Fruit fly (Drosophila melanogaster): Measurements from ENCODE around the gene Tre1.

Gene Tre1

DNA sequence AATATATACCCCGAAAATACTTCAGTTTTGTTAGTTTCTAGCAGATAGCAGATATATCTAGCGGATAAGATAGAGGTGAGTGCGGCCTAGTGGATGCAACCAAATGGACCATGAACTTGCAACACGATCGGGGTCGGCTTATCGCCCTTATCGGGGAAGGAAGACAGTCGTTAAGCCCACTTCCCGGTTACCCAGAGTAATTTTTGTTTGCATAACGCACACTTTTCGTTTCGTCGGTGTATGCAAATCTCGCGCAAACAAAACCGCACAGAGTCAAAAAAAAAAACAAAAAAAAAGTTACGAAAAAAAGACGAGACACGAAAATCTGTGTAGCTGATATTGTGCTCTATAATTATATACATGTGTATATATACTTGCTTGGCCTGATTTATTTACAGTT is 33.2 kb upstream of the Tre1 start:
- TF ChIP-seq HLH106 (tag; optimal IDR thresholded peaks at IDR 0.05) (no peak), pan (optimal IDR thresholded peaks at IDR 0.05) (no peak), usp (GFP tag; optimal IDR thresholded peaks at IDR 0.05) (no peak), Myc (optimal IDR thresholded peaks at IDR 0.05) (no peak), CG9705 (GFP tag; optimal IDR thresholded peaks at IDR 0.05) (no peak), N (GFP tag; optimal IDR thresholded peaks at IDR 0.05) (no peak), Vsx2 (GFP tag; optimal IDR thresholded peaks at IDR 0.05; ENCODE audit: partially characterized antibody) (no peak), OdsH (GFP tag; optimal IDR thresholded peaks at IDR 0.05) (no peak), br (GFP tag; optimal IDR thresholded peaks at IDR 0.05) (no peak), brk (GFP tag; optimal IDR thresholded peaks at IDR 0.05) (no peak), Dfd (GFP tag; optimal IDR thresholded peaks at IDR 0.05) (no peak), dl (GFP tag; optimal IDR thresholded peaks at IDR 0.05; ENCODE audit: insufficient read depth in 1 of 2, partially characterized antibody in 2 of 2) (no peak), fru (GFP tag; optimal IDR thresholded peaks at IDR 0.05) (no peak)

DNA sequence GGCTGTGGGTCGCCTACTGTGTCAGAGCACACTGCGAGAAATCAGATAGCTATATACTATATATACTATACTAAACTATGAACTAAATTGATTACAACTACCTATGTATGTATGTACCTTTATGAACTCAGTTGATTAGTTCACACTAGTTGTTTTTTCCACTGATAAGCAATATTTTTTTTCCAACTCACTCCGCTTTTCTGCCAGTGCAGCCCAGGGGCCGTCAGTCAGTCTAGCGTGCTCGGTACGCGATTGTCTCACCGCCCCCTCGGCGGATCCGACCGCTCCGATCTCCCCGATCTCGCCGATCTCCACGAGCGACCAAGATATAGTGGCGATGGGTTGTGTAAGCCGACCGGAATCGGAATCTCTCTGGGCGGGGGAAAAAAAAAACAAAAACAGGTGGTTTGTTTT is 26.1 kb upstream of the Tre1 start:
- TF ChIP-seq Hnf4 (GFP tag; optimal IDR thresholded peaks at IDR 0.05) (no peak), rgr (GFP tag; optimal IDR thresholded peaks at IDR 0.05) (no peak), ey (GFP tag; optimal IDR thresholded peaks at IDR 0.05) (peak; percentile 8), foxo (GFP tag; optimal IDR thresholded peaks at IDR 0.05) (peak in 1 of 2 experiments; percentile 40), HLH106 (tag; optimal IDR thresholded peaks at IDR 0.05) (peak; percentile 4), Hr83 (GFP tag; optimal IDR thresholded peaks at IDR 0.05; ENCODE audit: poor library complexity, severe bottlenecking) (no peak), h (GFP tag; optimal IDR thresholded peaks at IDR 0.05) (peak; percentile 53), sv (GFP tag; optimal IDR thresholded peaks at IDR 0.05) (peak; percentile 67)

DNA sequence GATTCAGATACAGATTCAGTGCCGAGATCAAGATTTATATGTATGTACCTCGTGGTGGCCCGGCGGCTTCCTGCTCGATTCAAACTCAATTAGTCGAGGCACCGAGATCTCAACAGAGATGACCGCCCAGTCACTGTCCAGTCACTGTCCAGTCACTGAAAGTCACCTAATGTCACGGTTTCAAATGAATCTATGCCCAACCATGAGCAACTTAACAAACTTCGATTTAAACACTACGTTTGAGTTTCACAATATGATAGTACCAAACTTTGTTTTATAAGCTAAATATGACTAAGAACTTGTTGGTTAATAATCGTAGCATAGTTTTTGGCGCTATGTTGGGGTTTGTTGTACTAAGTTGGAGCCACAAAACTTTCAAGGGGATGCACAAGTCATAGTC is 25.3 kb upstream of the Tre1 start:
- TF ChIP-seq Abd-B (GFP tag; optimal IDR thresholded peaks at IDR 0.05) (no peak), rgr (GFP tag; optimal IDR thresholded peaks at IDR 0.05) (no peak), fru (GFP tag; optimal IDR thresholded peaks at IDR 0.05) (no peak), Sp1 (GFP tag; optimal IDR thresholded peaks at IDR 0.05) (no peak), ey (GFP tag; optimal IDR thresholded peaks at IDR 0.05) (no peak), HLH106 (tag; optimal IDR thresholded peaks at IDR 0.05) (no peak), Vsx2 (GFP tag; optimal IDR thresholded peaks at IDR 0.05; ENCODE audit: partially characterized antibody) (no peak), Jra (GFP tag; optimal IDR thresholded peaks at IDR 0.05) (no peak)

DNA sequence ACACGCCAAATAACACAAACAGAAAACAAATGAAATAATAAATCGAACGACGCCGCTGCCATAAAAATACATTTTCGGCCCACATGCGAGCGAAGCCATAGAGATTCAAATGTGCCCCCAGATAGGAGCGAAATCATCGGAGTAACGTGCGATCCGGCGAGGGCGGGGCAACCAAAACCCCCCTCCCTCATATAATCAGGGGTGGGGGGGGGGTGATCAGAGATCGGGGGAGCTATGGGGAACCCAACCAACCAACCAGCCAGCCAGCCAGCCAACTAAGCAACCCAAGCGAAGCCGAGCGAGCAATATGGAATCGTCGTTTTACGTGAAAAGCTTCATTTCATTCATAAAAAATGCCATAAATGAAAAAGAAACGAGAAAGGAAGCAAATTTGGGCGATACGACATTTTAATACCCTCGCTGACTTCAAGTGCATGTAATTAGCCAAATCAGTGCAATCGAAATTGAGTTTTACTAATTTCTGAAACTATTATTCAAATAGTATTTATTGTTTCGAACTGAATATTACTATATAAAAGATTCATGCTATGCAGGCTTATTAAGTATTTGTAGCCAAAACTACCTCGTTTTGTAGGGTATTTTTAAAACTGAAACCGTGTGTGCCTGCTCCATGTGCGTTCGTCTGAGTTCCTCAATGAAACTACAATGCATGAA is 20.2 kb upstream of the Tre1 start:
- TF ChIP-seq CrebA (GFP tag; optimal IDR thresholded peaks at IDR 0.05; ENCODE audit: borderline replicate concordance) = no peak
- no peak for TF ChIP-seq Dfd (GFP tag; optimal IDR thresholded peaks at IDR 0.05)
- no peak for TF ChIP-seq brk (GFP tag; optimal IDR thresholded peaks at IDR 0.05)
- no peak for TF ChIP-seq Jra (GFP tag; optimal IDR thresholded peaks at IDR 0.05)
- TF ChIP-seq lola (GFP tag; optimal IDR thresholded peaks at IDR 0.05) = no peak
- TF ChIP-seq HLH106 (tag; optimal IDR thresholded peaks at IDR 0.05) = peak; percentile 48
- TF ChIP-seq Dif (GFP tag; optimal IDR thresholded peaks at IDR 0.05; ENCODE audit: partially characterized antibody) = no peak
- peak; percentile 67 for TF ChIP-seq sv (GFP tag; optimal IDR thresholded peaks at IDR 0.05)
- TF ChIP-seq sage (GFP tag; optimal IDR thresholded peaks at IDR 0.05) = peak; percentile 18
- peak; percentile 66 for TF ChIP-seq fru (GFP tag; optimal IDR thresholded peaks at IDR 0.05)
- TF ChIP-seq Sp1 (GFP tag; optimal IDR thresholded peaks at IDR 0.05) = peak; percentile 17
- TF ChIP-seq Myc (optimal IDR thresholded peaks at IDR 0.05) = no peak
- TF ChIP-seq tai (GFP tag; optimal IDR thresholded peaks at IDR 0.05) = no peak
- TF ChIP-seq Mio (GFP tag; optimal IDR thresholded peaks at IDR 0.05) = no peak
- peak; percentile 44 for TF ChIP-seq psq (GFP tag; optimal IDR thresholded peaks at IDR 0.05)
- TF ChIP-seq rgr (GFP tag; optimal IDR thresholded peaks at IDR 0.05) = peak; percentile 63
- TF ChIP-seq Vsx2 (GFP tag; optimal IDR thresholded peaks at IDR 0.05; ENCODE audit: partially characterized antibody) = no peak
- TF ChIP-seq Hr78 (GFP tag; optimal IDR thresholded peaks at IDR 0.05) = no peak
- no peak for TF ChIP-seq dsf (GFP tag; optimal IDR thresholded peaks at IDR 0.05; ENCODE audit: borderline replicate concordance)
- TF ChIP-seq Hnf4 (GFP tag; optimal IDR thresholded peaks at IDR 0.05) = no peak
- peak; percentile 60 for TF ChIP-seq ey (GFP tag; optimal IDR thresholded peaks at IDR 0.05)
- TF ChIP-seq dmrt93B (GFP tag; optimal IDR thresholded peaks at IDR 0.05) = no peak
- TF ChIP-seq foxo (GFP tag; optimal IDR thresholded peaks at IDR 0.05) = peak in 1 of 2 experiments; percentile 71
- TF ChIP-seq Hr83 (GFP tag; optimal IDR thresholded peaks at IDR 0.05; ENCODE audit: poor library complexity, severe bottlenecking) = no peak
- TF ChIP-seq Rel (GFP tag; optimal IDR thresholded peaks at IDR 0.05) = no peak
- no peak for TF ChIP-seq Rel (tag; optimal IDR thresholded peaks at IDR 0.05)
- no peak for TF ChIP-seq Abd-B (GFP tag; optimal IDR thresholded peaks at IDR 0.05)
- no peak for TF ChIP-seq CG32264 (GFP tag; optimal IDR thresholded peaks at IDR 0.05)
- TF ChIP-seq h (GFP tag; optimal IDR thresholded peaks at IDR 0.05) = peak; percentile 72
- TF ChIP-seq br (GFP tag; optimal IDR thresholded peaks at IDR 0.05) = peak; percentile 33
- TF ChIP-seq woc (GFP tag; optimal IDR thresholded peaks at IDR 0.05) = peak; percentile 70
- TF ChIP-seq OdsH (GFP tag; optimal IDR thresholded peaks at IDR 0.05) = peak; percentile 48
